Fruit fly (Drosophila melanogaster): ENCODE data around the gene CG16704.

Gene CG16704

dm6 chr2L:3657349-3658142 is 34.8 kb downstream of the CG16704 start (continued):
- TF ChIP-seq CG3726 (GFP tag; IDR thresholded peaks at IDR 0.05) (no peak), CG16815 (GFP tag; optimal IDR thresholded peaks at IDR 0.05) (no peak), zf30C (GFP tag; optimal IDR thresholded peaks at IDR 0.05) (no peak), Blimp-1 (GFP tag; optimal IDR thresholded peaks at IDR 0.05) (peak; percentile 55), Doc3 (GFP tag; IDR thresholded peaks at IDR 0.05; ENCODE audit: partially characterized antibody) (no peak), CG3995 (GFP tag; optimal IDR thresholded peaks at IDR 0.05) (peak; percentile 61), Lhr (GFP tag; optimal IDR thresholded peaks at IDR 0.05) (peak; percentile 80), Lim3 (GFP tag; IDR thresholded peaks at IDR 0.05) (no peak), Scr (GFP tag; IDR thresholded peaks at IDR 0.05; ENCODE audit: partially characterized antibody) (no peak), sens-2 (GFP tag; IDR thresholded peaks at IDR 0.05) (no peak), Bteb2 (GFP tag; optimal IDR thresholded peaks at IDR 0.05) (peak; percentile 33), Dek (tag; optimal IDR thresholded peaks at IDR 0.05) (peak; percentile 31), NFAT (GFP tag; IDR thresholded peaks at IDR 0.05) (peak; percentile 48; the same call in 1 of the 2 replicates), CG12104 (GFP tag; optimal IDR thresholded peaks at IDR 0.05) (no peak), cas (GFP tag; IDR thresholded peaks at IDR 0.05) (no peak), CG10267 (tag; optimal IDR thresholded peaks at IDR 0.05) (peak; percentile 62), pros (GFP tag; optimal IDR thresholded peaks at IDR 0.05) (peak; percentile 94), NC2β (GFP tag; optimal IDR thresholded peaks at IDR 0.05) (peak; percentile 45), tna (GFP tag; IDR thresholded peaks at IDR 0.05; ENCODE audit: partially characterized antibody) (no peak; the same call in 1 of the 2 replicates), CG2129 (GFP tag; IDR thresholded peaks at IDR 0.05; ENCODE audit: partially characterized antibody) (no peak), CG10274 (GFP tag; optimal IDR thresholded peaks at IDR 0.05) (no peak), Mes4 (GFP tag; optimal IDR thresholded peaks at IDR 0.05) (peak; percentile 50), CG33213 (GFP tag; optimal IDR thresholded peaks at IDR 0.05) (peak; percentile 86), Rx (GFP tag; IDR thresholded peaks at IDR 0.05) (0 out of 2 replicates have a peak, but pooled peaks have one; percentile 23), pfk (GFP tag; optimal IDR thresholded peaks at IDR 0.05) (no peak), CG15601 (tag; optimal IDR thresholded peaks at IDR 0.05) (peak; percentile 47), CG4820 (GFP tag; optimal IDR thresholded peaks at IDR 0.05) (peak; percentile 51), CG16813 (GFP tag; IDR thresholded peaks at IDR 0.05; ENCODE audit: partially characterized antibody) (peak; percentile 62), CG9876 (GFP tag; optimal IDR thresholded peaks at IDR 0.05) (peak; percentile 52), CG9609 (GFP tag; optimal IDR thresholded peaks at IDR 0.05) (no peak), Hmr (GFP tag; optimal IDR thresholded peaks at IDR 0.05) (peak; percentile 64), Dbx (GFP tag; IDR thresholded peaks at IDR 0.05) (peak; percentile 81), NC2α (GFP tag; optimal IDR thresholded peaks at IDR 0.05) (peak; percentile 33), CG2120 (GFP tag; optimal IDR thresholded peaks at IDR 0.05) (peak; percentile 52), CG15011 (GFP tag; optimal IDR thresholded peaks at IDR 0.05) (no peak), CG32767 (GFP tag; IDR thresholded peaks at IDR 0.05) (peak; percentile 80), CG17912 (GFP tag; optimal IDR thresholded peaks at IDR 0.05) (peak; percentile 45), slbo (GFP tag; IDR thresholded peaks at IDR 0.05) (peak; percentile 52; the same call in 1 of the 2 replicates), pum (GFP tag; optimal IDR thresholded peaks at IDR 0.05) (peak; percentile 73), CG4282 (GFP tag; optimal IDR thresholded peaks at IDR 0.05) (no peak), croc (GFP tag; conservative IDR thresholded peaks at IDR 0.05) (peak; percentile 34; the same call in 1 of the 3 replicates), Dip3 (GFP tag; optimal IDR thresholded peaks at IDR 0.05) (peak; percentile 26), amos (GFP tag; IDR thresholded peaks at IDR 0.05; ENCODE audit: partially characterized antibody) (peak; percentile 83; the same call in 1 of the 2 replicates), CG43689 (GFP tag; IDR thresholded peaks at IDR 0.05) (no peak), mld (GFP tag; IDR thresholded peaks at IDR 0.05; ENCODE audit: partially characterized antibody) (no peak), HLHmδ (GFP tag; optimal IDR thresholded peaks at IDR 0.05) (no peak), tin (GFP tag; optimal IDR thresholded peaks at IDR 0.05) (peak; percentile 55), CG18262 (tag; optimal IDR thresholded peaks at IDR 0.05) (peak; percentile 50), Awh (GFP tag; IDR thresholded peaks at IDR 0.05) (no peak)

Data from whole organism, embryonic.